Fruit fly (Drosophila melanogaster): ENCODE data around the gene CG4119.

DNA sequence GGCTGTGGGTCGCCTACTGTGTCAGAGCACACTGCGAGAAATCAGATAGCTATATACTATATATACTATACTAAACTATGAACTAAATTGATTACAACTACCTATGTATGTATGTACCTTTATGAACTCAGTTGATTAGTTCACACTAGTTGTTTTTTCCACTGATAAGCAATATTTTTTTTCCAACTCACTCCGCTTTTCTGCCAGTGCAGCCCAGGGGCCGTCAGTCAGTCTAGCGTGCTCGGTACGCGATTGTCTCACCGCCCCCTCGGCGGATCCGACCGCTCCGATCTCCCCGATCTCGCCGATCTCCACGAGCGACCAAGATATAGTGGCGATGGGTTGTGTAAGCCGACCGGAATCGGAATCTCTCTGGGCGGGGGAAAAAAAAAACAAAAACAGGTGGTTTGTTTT, 40.1 kb downstream of the CG4119 start:
- TF ChIP-seq Dll (optimal IDR thresholded peaks at IDR 0.05) (no peak), psq (optimal IDR thresholded peaks at IDR 0.05) (no peak), usp (GFP tag; optimal IDR thresholded peaks at IDR 0.05) (no peak)

Data from whole organism.